Fruit fly (Drosophila melanogaster) S2 (cell line): Measurements from ENCODE around the gene Akr1B.

Experiments
- CG8478 ChIP-seq: fragments of >200 bp; optimal IDR thresholded peaks from 2 replicates; lab custom pipeline; 2018
- CTCF ChIP-seq, 2 experiments: fragments of >200 bp; optimal IDR thresholded peaks; 2 replicates each; lab custom pipeline; 2018

dm6 chr3L:11578211-11578673, 45.9 kb downstream of the Akr1B start, which contains the start of gene CG33270:
- TF ChIP-seq CTCF (optimal IDR thresholded peaks at IDR 0.05; lab: Kevin White, UChicago) (no peak), CG8478 (lab: Kevin White, UChicago) (no peak)
